Fruit fly (Drosophila melanogaster) whole organism, embryonic: Measurements from ENCODE around the gene EAChm.

Experiments
- CG11695 ChIP-seq: fragments of 200-800 bp; sonication (Bioruptor generic); IDR thresholded peaks from 3 replicates; pipeline ENCODE4 v1.3.6; 2022; ENCODE audit warnings: missing biosample characterization, missing genetic modification characterization
- CG13287 ChIP-seq: fragments of 200-800 bp; sonication (Bioruptor generic); IDR thresholded peaks from 2 replicates; pipeline ENCODE4 v1.3.6; 2022; ENCODE audit warnings: missing biosample characterization, missing genetic modification characterization; ENCODE audit not compliant: partially characterized antibody
- CG17328 ChIP-seq: fragments of 200-800 bp; sonication (Bioruptor generic); IDR thresholded peaks from 2 replicates; pipeline ENCODE4 v1.3.6; 2022; ENCODE audit warnings: missing biosample characterization, missing genetic modification characterization
- CG2116 ChIP-seq: fragments of 200-800 bp; sonication (Bioruptor generic); optimal IDR thresholded peaks from 3 replicates; lab custom pipeline; 2018; ENCODE audit warnings: missing biosample characterization, mild to moderate bottlenecking, missing genetic modification characterization
- Spps ChIP-seq: fragments of 200-800 bp; sonication (Bioruptor generic); optimal IDR thresholded peaks from 2 replicates; lab custom pipeline; 2018; ENCODE audit warnings: missing biosample characterization, mild to moderate bottlenecking, missing genetic modification characterization
- ap ChIP-seq: fragments of 200-800 bp; sonication (Bioruptor generic); IDR thresholded peaks from 2 replicates; pipeline ENCODE4 v1.3.6; 2022; ENCODE audit warnings: missing biosample characterization, missing genetic modification characterization
- pfk ChIP-seq: fragments of 200-800 bp; sonication (Bioruptor generic); optimal IDR thresholded peaks from 2 replicates; lab custom pipeline; 2018; ENCODE audit warnings: missing biosample characterization, mild to moderate bottlenecking, missing genetic modification characterization, moderate library complexity
- rib ChIP-seq: fragments of 200-800 bp; sonication (Bioruptor generic); IDR thresholded peaks from 2 replicates; pipeline ENCODE4 v1.3.6; 2022; ENCODE audit warnings: missing biosample characterization, missing genetic modification characterization

DNA sequence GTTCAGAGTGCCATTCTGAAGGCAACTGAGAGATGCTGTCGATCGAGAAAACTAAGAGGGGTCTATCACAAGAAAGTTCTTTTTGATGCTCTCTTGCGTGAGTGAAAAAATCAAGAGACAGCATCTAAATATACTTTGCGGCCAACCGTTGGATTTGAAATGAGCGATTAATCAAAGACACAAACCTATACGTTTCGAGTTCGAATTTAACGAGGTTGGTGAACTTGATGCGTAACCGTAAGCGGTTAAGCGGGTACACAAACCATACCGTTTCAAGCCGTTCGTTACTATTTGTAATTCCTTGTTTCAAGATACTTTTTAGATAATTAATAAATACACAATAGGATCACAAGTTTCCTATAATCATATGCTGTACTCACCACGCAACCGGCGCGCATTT lies 17.6 kb downstream of the EAChm start:
- TF ChIP-seq CG11695 (GFP tag; lab: Robert Waterston, UW) (no peak), pfk (GFP tag; lab: Kevin White, UChicago) (no peak), Spps (tag; lab: Kevin White, UChicago) (no peak), CG17328 (no peak), CG2116 (GFP tag; lab: Kevin White, UChicago) (no peak), CG13287 (GFP tag; lab: Robert Waterston, UW) (peak; percentile 42), ap (GFP tag; lab: Robert Waterston, UW) (no peak), rib (GFP tag; lab: Robert Waterston, UW) (no peak)
